Worm (Caenorhabditis elegans) whole organism, late embryonic: ENCODE measurements around the gene crb-1.

ENCODE experiments used
- C08G9.2 ChIP-seq: sonication (generic microtip); optimal IDR thresholded peaks from 2 replicates; lab custom pipeline; 2016; ENCODE audit warnings: mild to moderate bottlenecking, missing genetic modification characterization, moderate library complexity, missing compliant biosample characterization
- K09A11.1 ChIP-seq: sonication (generic microtip); optimal IDR thresholded peaks from 2 replicates; lab custom pipeline; 2017; ENCODE audit warnings: antibody characterized with exemption, mild to moderate bottlenecking, missing genetic modification characterization, missing compliant biosample characterization; ENCODE audit not compliant: insufficient read depth
- ama-1 ChIP-seq: fragments of 150-350 bp; optimal IDR thresholded peaks from 2 replicates; lab custom pipeline; 2014
- ceh-14 ChIP-seq: sonication (generic microtip); optimal IDR thresholded peaks from 2 replicates; lab custom pipeline; 2016; ENCODE audit warnings: missing genotype, missing genetic modification characterization, missing compliant biosample characterization
- ceh-2 ChIP-seq: sonication (generic microtip); optimal IDR thresholded peaks from 2 replicates; lab custom pipeline; 2016; ENCODE audit warnings: missing genotype, missing genetic modification characterization, missing compliant biosample characterization
- ceh-24 ChIP-seq: sonication (generic microtip); optimal IDR thresholded peaks from 2 replicates; lab custom pipeline; 2016; ENCODE audit warnings: mild to moderate bottlenecking, missing genetic modification characterization, missing compliant biosample characterization
- ceh-31 ChIP-seq: sonication (generic microtip); optimal IDR thresholded peaks from 2 replicates; lab custom pipeline; 2016; ENCODE audit warnings: missing genetic modification characterization, missing compliant biosample characterization
- ceh-34 ChIP-seq: sonication (generic microtip); optimal IDR thresholded peaks from 2 replicates; lab custom pipeline; 2016; ENCODE audit warnings: mild to moderate bottlenecking, missing genetic modification characterization, missing compliant biosample characterization
- ceh-9 ChIP-seq: sonication (generic microtip); optimal IDR thresholded peaks from 2 replicates; lab custom pipeline; 2016; ENCODE audit warnings: mild to moderate bottlenecking, missing genetic modification characterization, inconsistent platforms, missing compliant biosample characterization
- che-1 ChIP-seq: sonication (generic microtip); optimal IDR thresholded peaks from 2 replicates; lab custom pipeline; 2016; ENCODE audit warnings: mild to moderate bottlenecking, missing genetic modification characterization, missing compliant biosample characterization
- elt-4 ChIP-seq: sonication (generic microtip); optimal IDR thresholded peaks from 2 replicates; lab custom pipeline; 2016; ENCODE audit warnings: missing genetic modification characterization, missing compliant biosample characterization
- ets-4 ChIP-seq: sonication (generic microtip); optimal IDR thresholded peaks from 2 replicates; lab custom pipeline; 2016; ENCODE audit warnings: missing genetic modification characterization, missing compliant biosample characterization
- eyg-1 ChIP-seq: sonication (generic microtip); optimal IDR thresholded peaks from 2 replicates; lab custom pipeline; 2016; ENCODE audit warnings: missing genotype, missing genetic modification characterization, missing compliant biosample characterization
- fkh-10 ChIP-seq: fragments of 150-350 bp; optimal IDR thresholded peaks from 2 replicates; lab custom pipeline; 2014; ENCODE audit warnings: missing biosample characterization, missing genetic modification reagents, missing genetic modification characterization
- hlh-15 ChIP-seq: sonication (generic microtip); optimal IDR thresholded peaks from 2 replicates; lab custom pipeline; 2016; ENCODE audit warnings: missing genetic modification characterization, missing compliant biosample characterization
- hlh-30 ChIP-seq: sonication (generic microtip); optimal IDR thresholded peaks from 2 replicates; lab custom pipeline; 2017; ENCODE audit warnings: antibody characterized with exemption, missing genetic modification characterization, missing compliant biosample characterization; ENCODE audit not compliant: insufficient read depth
- hlh-6 ChIP-seq: sonication (generic microtip); optimal IDR thresholded peaks from 2 replicates; lab custom pipeline; 2016; ENCODE audit warnings: missing genotype, missing genetic modification characterization, missing compliant biosample characterization
- hlh-8 ChIP-seq: sonication (generic microtip); optimal IDR thresholded peaks from 2 replicates; lab custom pipeline; 2016; ENCODE audit warnings: missing genotype, missing genetic modification characterization, missing compliant biosample characterization
- madf-2 ChIP-seq: sonication (generic microtip); optimal IDR thresholded peaks from 2 replicates; lab custom pipeline; 2017; ENCODE audit warnings: missing genetic modification characterization, missing compliant biosample characterization
- nhr-11 ChIP-seq: fragments of 150-350 bp; optimal IDR thresholded peaks from 2 replicates; lab custom pipeline; 2014; ENCODE audit warnings: missing biosample characterization, missing genetic modification characterization
- nhr-232 ChIP-seq: sonication (generic microtip); optimal IDR thresholded peaks from 2 replicates; lab custom pipeline; 2016; ENCODE audit warnings: missing genetic modification characterization, missing compliant biosample characterization
- npax-4 ChIP-seq: sonication (generic microtip); optimal IDR thresholded peaks from 2 replicates; lab custom pipeline; 2016; ENCODE audit warnings: missing genetic modification characterization, missing compliant biosample characterization
- odd-2 ChIP-seq: sonication (generic microtip); optimal IDR thresholded peaks from 2 replicates; lab custom pipeline; 2017; ENCODE audit warnings: antibody characterized with exemption, mild to moderate bottlenecking, missing genetic modification characterization, missing compliant biosample characterization
- pat-9 ChIP-seq: fragments of 200-800 bp; sonication (Bioruptor generic); optimal IDR thresholded peaks from 2 replicates; lab custom pipeline; 2018; ENCODE audit warnings: mild to moderate bottlenecking, missing genetic modification characterization, moderate library complexity, missing compliant biosample characterization
- pax-1 ChIP-seq: fragments of 150-350 bp; optimal IDR thresholded peaks from 2 replicates; lab custom pipeline; 2014; ENCODE audit warnings: missing biosample characterization, missing genetic modification characterization
- pha-4 ChIP-seq: fragments of 150-350 bp; optimal IDR thresholded peaks from 2 replicates; lab custom pipeline; 2018; ENCODE audit warnings: missing biosample characterization, missing genetic modification reagents, missing genetic modification characterization
- pros-1 ChIP-seq: fragments of 150-350 bp; optimal IDR thresholded peaks from 2 replicates; lab custom pipeline; 2014; ENCODE audit warnings: missing biosample characterization, missing genetic modification reagents, missing genetic modification characterization
- ref-2 ChIP-seq: sonication (generic microtip); optimal IDR thresholded peaks from 2 replicates; lab custom pipeline; 2016; ENCODE audit warnings: missing genetic modification characterization, missing compliant biosample characterization
- rnt-1 ChIP-seq: sonication (generic microtip); optimal IDR thresholded peaks from 2 replicates; lab custom pipeline; 2016; ENCODE audit warnings: missing genetic modification characterization, missing compliant biosample characterization
- sox-2 ChIP-seq: fragments of 200-800 bp; sonication (Bioruptor generic); IDR thresholded peaks from 2 replicates; pipeline ENCODE4 v1.3.6; 2022; ENCODE audit warnings: missing genetic modification reagents, missing genetic modification characterization, missing compliant biosample characterization
- sox-4 ChIP-seq: sonication (generic microtip); optimal IDR thresholded peaks from 2 replicates; lab custom pipeline; 2017; ENCODE audit warnings: mild to moderate bottlenecking, missing genetic modification characterization, inconsistent platforms, missing compliant biosample characterization
- tbx-7 ChIP-seq: sonication (generic microtip); optimal IDR thresholded peaks from 2 replicates; lab custom pipeline; 2016; ENCODE audit warnings: missing genotype, missing genetic modification characterization, missing compliant biosample characterization
- unc-42 ChIP-seq: sonication (generic microtip); optimal IDR thresholded peaks from 2 replicates; lab custom pipeline; 2016; ENCODE audit warnings: missing genotype, missing genetic modification characterization, missing compliant biosample characterization
- unc-86 ChIP-seq: sonication (generic microtip); optimal IDR thresholded peaks from 2 replicates; lab custom pipeline; 2016; ENCODE audit warnings: missing genetic modification characterization, missing compliant biosample characterization
- zip-5 ChIP-seq: sonication (generic microtip); optimal IDR thresholded peaks from 2 replicates; lab custom pipeline; 2016; ENCODE audit warnings: missing genetic modification characterization, missing compliant biosample characterization

crb-1 gene

DNA sequence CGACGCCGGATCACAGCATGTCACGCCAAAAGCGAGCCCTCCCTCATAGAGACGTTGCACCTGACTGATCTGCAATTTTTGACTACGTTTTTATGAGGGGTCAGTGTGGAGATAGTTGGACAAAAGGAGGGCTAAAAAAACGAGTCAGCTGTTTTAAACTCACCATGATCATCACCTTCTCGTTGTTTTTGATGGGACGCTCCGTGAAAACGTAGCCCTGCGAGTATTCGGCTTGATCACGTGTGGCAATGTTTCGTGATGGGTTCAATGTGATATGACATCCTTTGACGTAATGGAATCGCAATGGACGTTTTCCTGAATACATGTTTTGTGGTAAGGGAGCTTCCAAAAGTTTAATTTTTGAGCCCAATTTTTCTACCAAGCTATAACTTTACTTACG lies 28.7 kb downstream of the crb-1 start:
- TF ChIP-seq K09A11.1 (tag; lab: Kevin White, UChicago), result no peak
- TF ChIP-seq ceh-24 (tag; lab: Kevin White, UChicago), result no peak
- no peak for TF ChIP-seq hlh-30 (tag; lab: Kevin White, UChicago)
- no peak for TF ChIP-seq npax-4 (tag; lab: Kevin White, UChicago)
- TF ChIP-seq sox-2 (GFP tag; lab: Robert Waterston, UW), result no peak
- TF ChIP-seq ceh-14 (tag; lab: Kevin White, UChicago), result no peak
- no peak for TF ChIP-seq ceh-31
- TF ChIP-seq unc-42, result no peak
- TF ChIP-seq, all 69 proteins: peak for 0

ce11 chrX:17384343-17384742 lies 29.5 kb downstream of the crb-1 start:
- no peak for TF ChIP-seq unc-86 (tag; lab: Kevin White, UChicago)
- TF ChIP-seq pax-1 (tag; lab: Kevin White, UChicago), result no peak
- no peak for TF ChIP-seq rnt-1 (tag; lab: Kevin White, UChicago)
- TF ChIP-seq K09A11.1 (tag; lab: Kevin White, UChicago), result no peak
- TF ChIP-seq tbx-7 (tag; lab: Kevin White, UChicago), result no peak
- no peak for TF ChIP-seq fkh-10 (GFP tag; lab: Kevin White, UChicago)
- no peak for TF ChIP-seq zip-5
- TF ChIP-seq odd-2 (tag; lab: Kevin White, UChicago), result no peak
- no peak for TF ChIP-seq hlh-6 (tag; lab: Kevin White, UChicago)
- TF ChIP-seq ceh-31, result no peak
- no peak for TF ChIP-seq nhr-11 (tag; lab: Kevin White, UChicago)
- no peak for TF ChIP-seq ceh-24 (tag; lab: Kevin White, UChicago)

DNA sequence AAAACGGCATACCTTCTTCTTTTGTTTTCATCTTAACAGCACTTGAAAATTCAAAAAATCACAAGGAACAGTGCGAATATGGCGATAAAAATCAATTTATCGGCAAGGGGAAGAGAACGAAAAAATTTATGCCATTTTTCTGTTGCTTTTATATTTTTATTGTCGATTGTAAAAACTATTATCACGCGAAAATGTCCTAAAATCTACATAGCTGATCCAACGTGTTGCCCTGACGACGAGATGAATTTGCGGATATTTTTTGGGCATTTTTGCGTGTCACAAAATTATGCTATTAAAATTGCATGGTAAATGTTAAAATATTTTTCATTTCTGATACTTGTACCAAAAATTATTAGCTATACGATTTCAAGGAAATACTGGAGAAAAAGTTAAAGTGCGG lies 31.8 kb downstream of the crb-1 start, which contains the start of gene F10D7.4:
Gene F10D7.4, minus strand, starts transcription at position 101 of the 400 bp plus-strand sequence.
- TF ChIP-seq sox-4 (tag; lab: Kevin White, UChicago), result no peak
- TF ChIP-seq zip-5, result no peak
- no peak for TF ChIP-seq hlh-8 (tag; lab: Kevin White, UChicago)
- no peak for TF ChIP-seq elt-4 (tag; lab: Kevin White, UChicago)
- TF ChIP-seq ceh-9 (tag; lab: Kevin White, UChicago), result no peak
- TF ChIP-seq ama-1 (lab: Kevin White, UChicago), result no peak
- no peak for TF ChIP-seq pat-9
- no peak for TF ChIP-seq ref-2 (tag; lab: Kevin White, UChicago)
- no peak for TF ChIP-seq ceh-34 (tag; lab: Kevin White, UChicago)

ce11 chrX:17379675-17380074 lies 34.1 kb downstream of the crb-1 start, which contains the start of gene F10D7.10:
TSS of gene F10D7.10 (minus strand) at chrX:17379775.
- TF ChIP-seq madf-2 (tag; lab: Kevin White, UChicago), result no peak
- no peak for TF ChIP-seq ets-4

DNA sequence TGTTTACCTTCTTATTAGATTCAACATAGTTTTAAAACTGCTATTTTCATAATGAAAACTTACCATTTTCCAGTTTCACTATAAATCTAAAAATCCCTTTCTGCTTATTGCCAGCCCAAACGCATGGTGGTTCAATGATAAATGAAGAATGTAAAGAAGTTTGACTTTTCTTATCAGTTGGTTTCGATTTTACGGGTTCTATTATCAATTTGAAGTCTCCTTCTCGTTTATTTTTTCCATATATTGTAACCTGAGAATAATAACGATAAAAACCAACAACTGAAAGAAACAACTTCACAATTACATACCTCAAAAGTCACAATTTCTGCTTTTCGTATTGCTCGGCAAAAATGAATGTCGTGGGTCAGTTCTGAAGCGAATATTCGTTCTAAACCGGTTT lies 34.8 kb downstream of the crb-1 start:
- TF ChIP-seq pax-1 (tag; lab: Kevin White, UChicago) (no peak), hlh-15 (tag; lab: Kevin White, UChicago) (no peak), unc-86 (tag; lab: Kevin White, UChicago) (no peak), pat-9 (no peak), ceh-2 (tag; lab: Kevin White, UChicago) (no peak), eyg-1 (tag; lab: Kevin White, UChicago) (no peak), che-1 (no peak), pha-4 (no peak), ceh-24 (tag; lab: Kevin White, UChicago) (no peak), pros-1 (tag; lab: Kevin White, UChicago) (no peak), nhr-232 (tag; lab: Kevin White, UChicago) (no peak), C08G9.2 (tag; lab: Kevin White, UChicago) (no peak), ets-4 (no peak)
